Fruit fly (Drosophila melanogaster) whole organism, prepupa: Measurements from ENCODE around the gene CG1146.

Experiments
- CG11762 ChIP-seq: fragments of 200-800 bp; sonication (Bioruptor generic); optimal IDR thresholded peaks from 3 replicates; lab custom pipeline; 2016; ENCODE audit warnings: missing biosample characterization, missing genetic modification characterization; ENCODE audit not compliant: insufficient read depth
- CG11902 ChIP-seq: fragments of 200-800 bp; sonication (Bioruptor generic); optimal IDR thresholded peaks from 3 replicates; lab custom pipeline; 2016; ENCODE audit warnings: missing biosample characterization, missing genetic modification characterization
- CG15336 ChIP-seq: fragments of 200-800 bp; sonication (Bioruptor generic); IDR thresholded peaks from 2 replicates; pipeline ENCODE4 v1.3.6; 2022; ENCODE audit warnings: missing biosample characterization, missing genetic modification characterization
- CG1621 ChIP-seq: fragments of 200-800 bp; sonication (Bioruptor generic); optimal IDR thresholded peaks from 3 replicates; lab custom pipeline; 2018; ENCODE audit warnings: missing biosample characterization, mild to moderate bottlenecking, missing genetic modification characterization
- CG3919 ChIP-seq: fragments of 200-800 bp; sonication (Bioruptor generic); optimal IDR thresholded peaks from 3 replicates; lab custom pipeline; 2016; ENCODE audit warnings: missing biosample characterization, missing genetic modification characterization
- CG6792 ChIP-seq: fragments of 200-800 bp; sonication (Bioruptor generic); optimal IDR thresholded peaks from 3 replicates; lab custom pipeline; 2016; ENCODE audit warnings: missing biosample characterization, missing genetic modification characterization
- CG6808 ChIP-seq: fragments of 200-800 bp; sonication (Bioruptor generic); optimal IDR thresholded peaks from 3 replicates; lab custom pipeline; 2017; ENCODE audit warnings: missing biosample characterization, missing genetic modification characterization, mild to moderate bottlenecking, moderate library complexity, missing genetic modification reagents
- CG7368 ChIP-seq: fragments of 200-800 bp; sonication (Bioruptor generic); optimal IDR thresholded peaks from 3 replicates; lab custom pipeline; 2016; ENCODE audit warnings: missing biosample characterization, missing genetic modification characterization
- CG8119 ChIP-seq: fragments of 200-800 bp; sonication (Bioruptor generic); IDR thresholded peaks from 3 replicates; pipeline ENCODE4 v1.3.6; 2022; ENCODE audit warnings: missing biosample characterization, missing genetic modification characterization
- Eip75B ChIP-seq: fragments of 200-800 bp; sonication (Bioruptor generic); optimal IDR thresholded peaks from 3 replicates; lab custom pipeline; 2016; ENCODE audit warnings: missing biosample characterization, missing genetic modification characterization
- Eip78C ChIP-seq: fragments of 200-800 bp; sonication (Bioruptor generic); peaks from one replicate; lab custom pipeline; 2016; ENCODE audit warnings: missing biosample characterization, missing genetic modification characterization
- Eip93F ChIP-seq: fragments of 200-800 bp; sonication (Bioruptor generic); optimal IDR thresholded peaks from 2 replicates; lab custom pipeline; 2016; ENCODE audit warnings: missing biosample characterization, mild to moderate bottlenecking, missing genetic modification characterization
- Ets96B ChIP-seq: fragments of 200-800 bp; optimal IDR thresholded peaks from 2 replicates; lab custom pipeline; 2019; ENCODE audit warnings: missing biosample characterization, mild to moderate bottlenecking, missing genetic modification characterization, moderate library complexity
- Hr4 ChIP-seq: fragments of 200-800 bp; sonication (Bioruptor generic); optimal IDR thresholded peaks from 3 replicates; lab custom pipeline; 2016; ENCODE audit warnings: missing biosample characterization, missing genetic modification characterization
- Met ChIP-seq: fragments of 200-800 bp; sonication (Bioruptor generic); optimal IDR thresholded peaks from 3 replicates; lab custom pipeline; 2016; ENCODE audit warnings: missing biosample characterization, missing genetic modification characterization
- OdsH ChIP-seq: fragments of 200-800 bp; sonication (Bioruptor generic); optimal IDR thresholded peaks from 3 replicates; lab custom pipeline; 2016; ENCODE audit warnings: missing biosample characterization, missing genetic modification characterization
- Sox102F ChIP-seq: fragments of 200-800 bp; sonication (Bioruptor generic); optimal IDR thresholded peaks from 2 replicates; lab custom pipeline; 2016; ENCODE audit warnings: missing biosample characterization, mild to moderate bottlenecking, missing genetic modification characterization
- Sox14 ChIP-seq: fragments of 200-800 bp; sonication (Bioruptor generic); optimal IDR thresholded peaks from 3 replicates; lab custom pipeline; 2016; ENCODE audit warnings: missing biosample characterization, missing genetic modification characterization
- cyc ChIP-seq: fragments of 200-800 bp; sonication (Bioruptor generic); optimal IDR thresholded peaks from 3 replicates; lab custom pipeline; 2016; ENCODE audit warnings: missing biosample characterization, missing genetic modification characterization
- dac ChIP-seq: fragments of 200-800 bp; sonication (Bioruptor generic); optimal IDR thresholded peaks from 2 replicates; lab custom pipeline; 2017; ENCODE audit warnings: missing biosample characterization, mild to moderate bottlenecking, missing genetic modification characterization
- dsx ChIP-seq: fragments of 200-800 bp; optimal IDR thresholded peaks from 3 replicates; lab custom pipeline; 2019; ENCODE audit warnings: missing biosample characterization, mild to moderate bottlenecking, missing genetic modification characterization, moderate library complexity; ENCODE audit not compliant: poor library complexity, severe bottlenecking
- fd85E ChIP-seq: fragments of 200-800 bp; sonication (Bioruptor generic); optimal IDR thresholded peaks from 3 replicates; lab custom pipeline; 2016; ENCODE audit warnings: missing biosample characterization, missing genetic modification characterization
- fkh ChIP-seq: fragments of 200-800 bp; sonication (Bioruptor generic); optimal IDR thresholded peaks from 3 replicates; lab custom pipeline; 2017; ENCODE audit warnings: missing biosample characterization, mild to moderate bottlenecking, missing genetic modification characterization, moderate library complexity
- net ChIP-seq: fragments of 200-800 bp; sonication (Bioruptor generic); optimal IDR thresholded peaks from 3 replicates; lab custom pipeline; 2016; ENCODE audit warnings: missing biosample characterization, missing genetic modification characterization
- salr ChIP-seq, 2 experiments: fragments of 200-800 bp; sonication (Bioruptor generic); optimal IDR thresholded peaks; 3 replicates each; lab custom pipeline; 2016 to 2018; ENCODE audit warnings: missing biosample characterization in 2 of 2, missing genetic modification characterization in 2 of 2, mild to moderate bottlenecking in 1 of 2
- spab ChIP-seq: fragments of 200-800 bp; sonication (Bioruptor generic); optimal IDR thresholded peaks from 2 replicates; lab custom pipeline; 2017; ENCODE audit warnings: missing biosample characterization, mild to moderate bottlenecking, missing genetic modification characterization, missing genetic modification reagents
- svp ChIP-seq: fragments of 200-800 bp; sonication (Bioruptor generic); peaks from one replicate; lab custom pipeline; 2016; ENCODE audit warnings: missing biosample characterization, missing genetic modification characterization
- topi ChIP-seq: fragments of 200-800 bp; sonication (Bioruptor generic); optimal IDR thresholded peaks from 3 replicates; lab custom pipeline; 2016; ENCODE audit warnings: missing biosample characterization, missing genetic modification characterization
- vri ChIP-seq: fragments of 200-800 bp; sonication (Bioruptor generic); optimal IDR thresholded peaks from 3 replicates; lab custom pipeline; 2016; ENCODE audit warnings: missing biosample characterization, mild to moderate bottlenecking, missing genetic modification characterization

CG1146 gene

DNA sequence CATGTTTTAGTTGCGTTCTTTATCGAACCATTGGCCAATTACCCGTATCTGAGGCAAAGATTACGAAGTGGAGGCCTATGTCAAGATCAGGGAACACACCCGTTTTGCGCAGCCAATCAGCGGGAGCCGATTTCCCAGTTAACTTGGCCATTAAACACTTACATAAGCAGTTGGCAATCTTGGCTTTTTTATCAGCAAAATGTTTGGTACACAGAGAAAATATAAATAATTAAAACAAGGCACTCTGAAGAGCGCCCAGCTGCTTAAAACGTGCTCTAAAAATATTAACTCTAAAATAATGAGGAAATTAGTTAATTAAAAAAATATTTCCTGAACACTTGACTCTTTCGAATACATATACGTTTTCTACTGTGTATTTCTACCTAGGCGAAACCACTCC is 13.2 kb downstream of the CG1146 start (continued):
- peak; percentile 15 for TF ChIP-seq CG11902
- peak; percentile 18 for TF ChIP-seq Sox14
- TF ChIP-seq Eip75B (GFP tag; lab: Kevin White, UChicago), result peak; percentile 25
- peak; percentile 88 for TF ChIP-seq vri (GFP tag; lab: Kevin White, UChicago)
- TF ChIP-seq CG6808 (GFP tag; lab: Kevin White, UChicago), result no peak
- TF ChIP-seq spab (GFP tag; lab: Kevin White, UChicago), result no peak
- no peak for TF ChIP-seq CG7368

DNA sequence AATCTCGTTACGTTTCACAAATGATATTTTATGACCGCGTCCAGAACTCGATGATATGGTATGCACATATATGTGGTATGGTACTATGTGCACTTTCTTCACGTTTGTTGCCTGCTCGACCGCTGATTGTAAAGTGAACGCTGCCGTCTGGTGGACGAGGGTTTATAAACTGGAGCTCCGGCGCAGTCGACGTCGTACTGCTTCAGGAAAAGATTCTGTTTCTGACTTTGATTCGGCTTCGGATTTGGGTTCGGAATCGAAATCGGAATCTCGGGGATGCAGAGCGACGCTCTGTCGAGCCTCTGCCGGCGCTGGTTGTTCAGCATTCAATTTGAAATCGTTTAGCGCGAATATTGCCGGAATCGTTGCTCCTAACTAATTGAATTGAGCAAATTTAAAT is 14.9 kb downstream of the CG1146 start, which contains the start of gene CG16758:
Gene CG16758 (minus strand): TSS at position 142 of the 400 bp plus-strand sequence.
- TF ChIP-seq vri (GFP tag; lab: Kevin White, UChicago) (peak; percentile 16), svp (GFP tag; lab: Kevin White, UChicago) (peak; percentile 75), CG11762 (no peak), Sox102F (GFP tag; lab: Kevin White, UChicago) (no peak)
- TF ChIP-seq, all 60 proteins: peak for 2

DNA sequence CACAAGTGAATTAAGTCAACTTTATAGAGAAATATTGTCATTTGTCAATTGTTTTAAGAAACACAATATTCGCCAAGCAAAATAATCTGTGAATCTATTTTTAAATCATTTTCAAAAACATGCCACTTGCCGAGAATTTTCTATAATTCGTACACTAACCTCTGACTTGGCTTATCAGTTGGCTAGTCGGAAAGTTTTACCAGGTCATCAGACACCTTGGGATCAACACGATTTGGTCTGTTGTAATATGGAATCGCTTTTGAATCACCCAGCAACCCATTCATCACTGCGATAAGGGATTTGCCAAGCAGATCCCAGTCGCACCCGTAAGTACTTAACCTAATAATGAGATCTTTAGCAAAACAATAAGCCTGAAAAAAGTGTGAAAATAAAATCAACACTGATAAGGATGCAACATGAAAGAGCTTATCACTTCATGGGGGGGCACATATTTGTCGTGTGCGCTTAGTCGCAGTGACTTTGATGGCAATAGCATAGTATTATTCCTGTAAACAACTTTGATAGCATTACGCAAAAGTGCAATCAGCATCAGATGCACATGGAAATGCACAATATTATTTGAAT is 15.5 kb downstream of the CG1146 start:
- peak; percentile 92 for TF ChIP-seq svp (GFP tag; lab: Kevin White, UChicago)
- no peak for TF ChIP-seq Met (GFP tag; lab: Kevin White, UChicago)

DNA sequence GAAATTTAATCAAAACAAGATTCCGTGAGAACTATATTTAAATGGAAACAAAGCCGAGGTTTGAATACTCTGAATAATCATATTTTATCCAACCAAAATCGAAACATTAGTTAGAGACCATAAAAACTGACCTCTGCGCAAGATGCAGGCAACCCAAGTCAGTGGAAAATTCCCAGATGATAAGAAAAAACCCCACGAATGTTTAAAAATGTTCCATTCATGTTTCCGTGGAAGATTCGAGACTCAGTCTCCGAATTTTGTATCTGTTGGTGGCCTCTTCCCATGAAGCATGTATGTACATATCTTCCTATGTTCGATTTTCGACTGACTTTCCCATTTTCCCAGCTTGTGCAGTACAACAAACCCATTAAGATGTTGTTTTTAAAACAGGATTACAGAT is 16.2 kb downstream of the CG1146 start:
- TF ChIP-seq svp (GFP tag; lab: Kevin White, UChicago), result peak; percentile 76
- TF ChIP-seq OdsH (GFP tag; lab: Kevin White, UChicago), result no peak

DNA sequence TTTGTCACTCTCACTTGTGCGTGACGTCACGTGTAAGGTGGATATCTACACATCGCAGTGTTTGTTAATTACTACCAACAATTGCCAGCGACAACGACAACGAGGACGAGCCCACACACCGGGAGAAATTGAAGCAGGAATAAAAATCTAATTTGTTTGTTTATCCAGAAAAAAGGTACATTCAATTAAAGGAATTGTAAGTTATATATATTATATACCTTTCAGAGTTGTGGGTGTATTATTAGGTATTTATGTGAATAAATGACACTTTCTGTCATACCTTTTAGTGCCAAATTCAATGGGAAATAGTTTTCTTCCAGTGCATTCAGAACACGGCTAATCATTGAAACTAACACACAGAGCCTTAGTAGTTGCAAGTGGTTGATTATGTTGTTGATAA is 26.6 kb downstream of the CG1146 start:
- TF ChIP-seq dsx (GFP tag; lab: Kevin White, UChicago), result no peak
- TF ChIP-seq Hr4 (GFP tag; lab: Kevin White, UChicago), result peak; percentile 62
- TF ChIP-seq CG15336 (GFP tag; lab: Robert Waterston, UW), result peak; percentile 65
- peak; percentile 65; the same call in 1 of the 3 replicates for TF ChIP-seq CG8119 (GFP tag; lab: Robert Waterston, UW)

DNA sequence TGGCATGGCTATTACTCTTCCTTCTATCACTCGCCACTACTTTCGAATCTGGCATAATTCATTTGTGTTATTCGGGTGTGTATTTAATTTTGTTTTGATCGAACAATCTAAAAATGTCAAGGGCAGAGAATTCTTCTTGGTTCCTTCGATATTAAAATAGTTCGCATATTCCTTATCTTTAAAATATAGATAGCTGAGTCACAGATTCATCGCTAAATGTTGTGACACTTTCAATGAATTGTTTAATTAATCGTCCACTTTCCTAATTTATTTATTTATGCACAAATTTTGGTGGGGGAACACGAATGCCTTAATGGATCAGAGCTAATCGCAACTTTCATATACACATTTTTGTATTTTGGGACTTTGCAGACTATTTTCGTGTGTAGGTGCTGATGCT is 38.3 kb downstream of the CG1146 start, which contains the start of gene CG32295:
Gene CG32295 (minus strand): TSS at position 101 of the 400 bp plus-strand sequence.
- TF ChIP-seq Eip78C (GFP tag; lab: Kevin White, UChicago) (no peak), topi (GFP tag; lab: Kevin White, UChicago) (no peak), Ets96B (tag; lab: Kevin White, UChicago) (no peak), fd85E (GFP tag; lab: Kevin White, UChicago) (no peak), OdsH (GFP tag; lab: Kevin White, UChicago) (no peak), CG7368 (no peak), cyc (GFP tag; lab: Kevin White, UChicago) (no peak), Sox102F (GFP tag; lab: Kevin White, UChicago) (no peak), Eip93F (GFP tag; lab: Kevin White, UChicago) (no peak), CG11902 (no peak), CG3919 (GFP tag; lab: Kevin White, UChicago) (no peak), fkh (GFP tag; lab: Kevin White, UChicago) (no peak), net (no peak), CG6792 (GFP tag; lab: Kevin White, UChicago) (no peak), CG1621 (tag; lab: Kevin White, UChicago) (no peak)

DNA sequence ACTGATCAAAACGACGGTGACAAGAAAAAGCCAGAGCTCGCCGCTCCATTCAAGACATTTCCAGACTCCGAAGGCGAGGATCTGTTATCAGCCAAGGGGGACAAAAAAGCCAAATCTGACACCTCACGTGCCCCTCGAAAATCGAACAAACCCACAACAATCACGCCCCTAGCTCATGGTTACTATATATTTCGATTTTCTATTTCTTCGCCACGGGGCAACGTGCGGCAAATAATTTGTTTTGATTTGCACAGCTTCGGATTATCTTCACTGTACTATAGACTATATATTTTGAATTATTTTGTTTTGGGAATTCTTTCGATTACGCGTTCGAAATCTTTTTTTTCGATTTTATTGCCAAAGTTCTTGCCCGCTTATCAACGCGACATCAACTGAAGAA is 41.5 kb downstream of the CG1146 start:
- TF ChIP-seq svp (GFP tag; lab: Kevin White, UChicago) (peak; percentile 91), Eip93F (GFP tag; lab: Kevin White, UChicago) (no peak), salr (GFP tag; optimal IDR thresholded peaks at IDR 0.05; lab: Kevin White, UChicago) (no peak), dac (GFP tag; lab: Kevin White, UChicago) (no peak), Eip75B (GFP tag; lab: Kevin White, UChicago) (no peak)
